Worm (Caenorhabditis elegans) whole organism, midembryonic: ENCODE data around the gene somi-1.

Source experiments
- T22C8.4 ChIP-seq: fragments of 200-800 bp; sonication (Bioruptor generic); IDR thresholded peaks from 2 replicates; pipeline ENCODE4 v1.3.6; 2022; ENCODE audit warnings: missing genetic modification characterization, missing compliant biosample characterization
- cog-1 ChIP-seq: sonication (generic microtip); optimal IDR thresholded peaks from 2 replicates; lab custom pipeline; 2016; ENCODE audit warnings: missing genetic modification characterization, missing compliant biosample characterization
- flt-1 ChIP-seq: fragments of 200-800 bp; sonication (Bioruptor generic); IDR thresholded peaks from 2 replicates; pipeline ENCODE4 v1.3.6; 2022; ENCODE audit warnings: missing genetic modification characterization, missing compliant biosample characterization
- klf-2 ChIP-seq: fragments of 200-800 bp; sonication (Bioruptor generic); conservative IDR thresholded peaks from 2 replicates; pipeline ENCODE4 v1.3.6; 2022; ENCODE audit warnings: missing genetic modification reagents, missing genetic modification characterization, missing compliant biosample characterization
- med-1 ChIP-seq: sonication (generic microtip); optimal IDR thresholded peaks from 2 replicates; lab custom pipeline; 2017; ENCODE audit warnings: missing genetic modification characterization, mild to moderate bottlenecking, missing compliant biosample characterization, antibody characterized with exemption, missing genetic modification reagents; ENCODE audit not compliant: insufficient read depth
- ref-1 ChIP-seq: fragments of 200-800 bp; sonication (Bioruptor generic); conservative IDR thresholded peaks from 2 replicates; pipeline ENCODE4 v1.3.6; 2022; ENCODE audit warnings: missing genetic modification reagents, missing genetic modification characterization, missing compliant biosample characterization
- tab-1 ChIP-seq: fragments of 200-800 bp; sonication (Bioruptor generic); IDR thresholded peaks from 2 replicates; pipeline ENCODE4 v1.3.6; 2022; ENCODE audit warnings: missing genetic modification characterization, missing compliant biosample characterization
- ztf-23 ChIP-seq: fragments of 200-800 bp; sonication (Bioruptor generic); IDR thresholded peaks from 2 replicates; pipeline ENCODE4 v1.3.6; 2022; ENCODE audit warnings: missing genetic modification reagents, missing genetic modification characterization, missing compliant biosample characterization
- ztf-29 ChIP-seq: fragments of 200-800 bp; sonication (Bioruptor generic); IDR thresholded peaks from 2 replicates; pipeline ENCODE4 v1.3.6; 2022; ENCODE audit warnings: missing genetic modification reagents, missing genetic modification characterization, missing compliant biosample characterization

Gene somi-1

DNA sequence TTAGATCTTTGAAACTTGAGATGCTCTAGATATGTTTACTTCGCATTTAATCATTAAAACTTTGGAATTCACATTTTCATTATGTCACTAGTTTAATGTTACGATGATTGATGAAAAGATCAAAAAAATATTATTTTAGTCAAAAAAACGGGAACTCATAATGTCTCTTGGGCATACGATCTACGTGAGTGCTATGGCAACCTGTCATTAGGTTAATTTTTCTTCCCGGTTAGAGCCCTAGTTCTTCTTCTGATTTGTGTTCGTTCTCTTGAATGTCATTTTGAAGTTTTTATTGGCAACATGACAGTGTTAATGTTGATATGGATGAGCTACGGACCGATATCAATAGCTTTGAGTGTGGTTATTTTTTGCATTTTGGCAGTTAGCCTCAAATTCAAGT lies 27.8 kb downstream of the somi-1 start, which contains the start of gene srg-46:
Gene srg-46 (plus strand): TSS at position 301 of the 400 bp plus-strand sequence.
- TF ChIP-seq ref-1 (GFP tag; lab: Robert Waterston, UW) (no peak), med-1 (GFP tag; lab: Kevin White, UChicago) (no peak), klf-2 (GFP tag; lab: Robert Waterston, UW) (no peak), ztf-23 (GFP tag; lab: Robert Waterston, UW) (no peak), cog-1 (no peak), T22C8.4 (GFP tag; lab: Robert Waterston, UW) (no peak), ztf-29 (GFP tag; lab: Robert Waterston, UW) (no peak), flt-1 (GFP tag; lab: Robert Waterston, UW) (no peak), tab-1 (GFP tag; lab: Robert Waterston, UW) (no peak)

DNA sequence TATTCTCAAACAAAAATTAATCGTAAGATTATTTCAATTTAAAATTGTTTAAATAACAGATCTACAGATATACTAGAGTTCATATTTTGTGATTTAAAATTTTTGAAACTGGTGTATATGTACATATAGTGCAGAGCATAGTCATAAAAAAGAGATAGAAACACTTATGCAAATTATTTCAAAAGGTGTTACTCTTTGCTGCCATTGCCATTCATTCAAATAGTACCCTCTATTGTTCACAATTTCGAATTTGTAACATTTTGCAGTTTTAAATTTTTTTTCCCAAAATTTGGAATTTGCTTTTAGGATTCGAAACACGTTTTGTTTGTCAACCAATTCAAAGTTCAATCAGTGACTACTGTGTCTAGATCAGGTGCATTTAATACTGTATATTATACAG lies 30.9 kb downstream of the somi-1 start, which contains the start of gene F32H5.4:
Gene F32H5.4 (plus strand): TSS at position 301 of the 400 bp plus-strand sequence.
- TF ChIP-seq klf-2 (GFP tag; lab: Robert Waterston, UW) (no peak), T22C8.4 (GFP tag; lab: Robert Waterston, UW) (no peak), ref-1 (GFP tag; lab: Robert Waterston, UW) (no peak), flt-1 (GFP tag; lab: Robert Waterston, UW) (no peak), ztf-23 (GFP tag; lab: Robert Waterston, UW) (no peak), med-1 (GFP tag; lab: Kevin White, UChicago) (no peak)

DNA sequence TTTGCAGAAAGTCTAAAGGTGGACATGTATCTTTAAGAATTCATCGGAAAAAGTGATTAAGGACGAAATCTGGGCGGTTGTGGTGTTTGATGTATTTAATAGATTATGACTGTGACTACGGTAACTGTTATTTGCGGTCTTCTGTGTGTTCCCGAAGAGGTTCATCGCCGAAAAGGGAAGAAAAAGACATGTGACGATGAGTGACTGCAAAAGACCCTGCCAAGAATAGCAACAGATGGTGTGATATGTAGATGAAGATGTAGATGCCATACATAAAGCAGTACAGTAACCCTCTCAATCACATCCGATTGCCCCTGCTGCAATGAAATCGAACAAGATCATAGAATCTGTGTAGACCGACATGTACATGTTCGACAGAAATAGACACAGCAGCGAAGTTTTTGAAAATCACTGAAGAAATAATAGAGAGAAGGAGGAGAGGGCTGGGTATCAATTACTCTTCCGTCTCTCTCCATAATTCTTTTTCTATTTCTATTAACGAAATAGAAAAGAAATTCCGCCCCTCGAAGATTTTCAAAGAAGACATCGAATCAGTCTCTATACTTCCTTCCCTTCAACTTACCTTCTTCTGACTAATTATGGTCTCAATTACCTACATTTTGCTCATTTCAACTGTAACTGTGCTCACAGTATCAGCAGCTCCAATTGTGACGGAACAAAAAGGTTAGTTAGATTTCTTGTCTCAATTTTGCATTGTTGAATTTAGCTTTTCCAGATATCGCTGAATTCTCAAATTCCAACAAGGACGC lies 32.2 kb downstream of the somi-1 start, which contains the start of gene F32H5.3:
Gene F32H5.3 (plus strand): TSS at position 513 of the 770 bp plus-strand sequence.
- TF ChIP-seq ref-1 (GFP tag; lab: Robert Waterston, UW): no peak
- no peak for TF ChIP-seq ztf-29 (GFP tag; lab: Robert Waterston, UW)
- no peak for TF ChIP-seq med-1 (GFP tag; lab: Kevin White, UChicago)
- no peak for TF ChIP-seq ztf-23 (GFP tag; lab: Robert Waterston, UW)
- no peak for TF ChIP-seq T22C8.4 (GFP tag; lab: Robert Waterston, UW)
- TF ChIP-seq tab-1 (GFP tag; lab: Robert Waterston, UW): no peak
- TF ChIP-seq cog-1: no peak
- TF ChIP-seq flt-1 (GFP tag; lab: Robert Waterston, UW): no peak
- TF ChIP-seq klf-2 (GFP tag; lab: Robert Waterston, UW): no peak

DNA sequence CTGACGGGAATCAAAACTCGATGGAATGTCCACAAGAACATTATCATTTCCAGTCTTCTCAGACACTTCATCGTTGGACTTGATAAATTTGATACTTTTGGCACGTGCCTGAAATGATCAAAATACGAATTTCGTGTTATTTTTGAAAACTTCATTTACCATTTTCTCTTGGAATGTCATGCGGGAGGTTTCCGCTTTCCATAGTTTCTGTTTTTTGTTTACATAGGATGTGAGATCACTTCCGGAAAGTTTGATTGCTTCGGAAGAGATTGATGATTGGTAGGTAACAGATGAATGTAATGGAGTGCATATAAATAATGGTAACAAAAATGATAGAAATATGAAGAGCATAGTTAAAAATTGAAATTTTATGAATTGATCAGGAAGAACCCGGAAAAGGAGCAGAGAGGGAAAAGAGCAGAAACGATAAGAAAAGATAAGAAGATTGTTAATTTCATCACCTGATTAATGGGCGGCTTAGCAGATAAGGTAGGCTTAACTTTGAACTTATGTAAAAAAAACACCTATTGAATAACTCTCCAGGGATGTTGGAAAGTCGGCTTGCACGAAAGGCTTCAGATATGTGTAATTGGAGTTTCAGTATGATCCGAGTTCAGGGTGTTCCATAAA lies 33.4 kb downstream of the somi-1 start, which contains the start of gene F32H5.1:
Gene F32H5.1 (minus strand): TSS at position 386 of the 630 bp plus-strand sequence.
- TF ChIP-seq flt-1 (GFP tag; lab: Robert Waterston, UW) (no peak), T22C8.4 (GFP tag; lab: Robert Waterston, UW) (no peak), cog-1 (no peak), ztf-29 (GFP tag; lab: Robert Waterston, UW) (no peak), ztf-23 (GFP tag; lab: Robert Waterston, UW) (no peak)

DNA sequence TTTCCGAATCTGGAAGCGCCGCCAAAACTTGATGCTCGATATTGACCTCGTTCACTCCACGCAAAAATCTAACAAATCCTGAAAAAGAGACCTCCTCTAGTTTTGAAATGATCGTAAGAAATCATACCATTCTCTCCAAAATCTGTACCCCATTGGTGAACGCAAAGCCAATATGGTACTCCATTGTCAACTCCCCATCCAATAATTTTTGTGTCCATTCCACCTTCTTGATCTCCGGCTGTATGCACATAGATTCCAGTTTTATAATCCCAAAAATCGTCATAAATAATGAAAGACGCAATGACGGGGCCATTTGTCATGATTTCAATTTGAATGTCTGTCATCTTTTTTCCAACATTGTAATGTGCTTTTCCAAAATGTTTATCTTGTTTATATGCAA lies 35.0 kb downstream of the somi-1 start:
- TF ChIP-seq ztf-23 (GFP tag; lab: Robert Waterston, UW) (no peak), T22C8.4 (GFP tag; lab: Robert Waterston, UW) (no peak), klf-2 (GFP tag; lab: Robert Waterston, UW) (no peak), cog-1 (no peak), ztf-29 (GFP tag; lab: Robert Waterston, UW) (no peak), flt-1 (GFP tag; lab: Robert Waterston, UW) (no peak), med-1 (GFP tag; lab: Kevin White, UChicago) (no peak), ref-1 (GFP tag; lab: Robert Waterston, UW) (no peak), tab-1 (GFP tag; lab: Robert Waterston, UW) (no peak)

DNA sequence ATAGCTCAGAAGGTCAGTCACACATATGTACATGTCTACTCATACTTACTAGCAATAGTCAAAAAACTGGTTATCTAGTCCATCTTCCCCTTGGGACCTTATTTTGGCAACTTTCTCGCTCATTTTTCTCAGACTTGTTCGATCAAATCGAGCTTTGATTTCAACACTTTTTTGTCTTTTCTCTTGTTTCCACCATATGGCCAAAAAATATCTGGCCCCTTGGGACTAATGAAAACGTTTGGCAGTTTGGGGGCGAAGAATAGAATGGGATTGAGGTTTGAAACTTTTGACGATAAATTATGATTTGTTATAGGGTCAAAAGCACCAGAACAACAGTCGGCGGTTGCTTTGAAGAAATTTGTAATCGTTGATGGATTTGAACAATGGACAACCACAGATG lies 38.8 kb downstream of the somi-1 start:
- TF ChIP-seq cog-1 (no peak), med-1 (GFP tag; lab: Kevin White, UChicago) (no peak), ref-1 (GFP tag; lab: Robert Waterston, UW) (no peak), ztf-23 (GFP tag; lab: Robert Waterston, UW) (no peak), T22C8.4 (GFP tag; lab: Robert Waterston, UW) (no peak), ztf-29 (GFP tag; lab: Robert Waterston, UW) (no peak), tab-1 (GFP tag; lab: Robert Waterston, UW) (no peak), flt-1 (GFP tag; lab: Robert Waterston, UW) (no peak), klf-2 (GFP tag; lab: Robert Waterston, UW) (no peak)

DNA sequence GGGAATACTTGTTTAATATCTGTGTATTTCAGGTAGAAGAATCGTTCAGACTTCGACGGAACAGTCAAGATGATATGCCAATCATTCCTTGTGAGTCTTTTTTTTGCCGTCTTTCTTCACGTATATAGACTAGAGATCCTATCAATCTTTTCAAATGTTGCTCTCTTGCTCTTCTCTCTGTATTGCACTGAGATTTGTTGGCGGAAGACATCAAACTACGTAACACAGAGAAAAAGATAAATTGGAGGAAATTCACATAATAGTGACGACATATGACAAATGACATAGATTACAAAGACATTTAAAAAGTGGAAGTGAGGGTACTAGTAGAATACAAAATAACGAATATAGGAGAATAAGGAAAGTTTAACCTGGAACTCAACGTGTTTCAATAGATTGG lies 39.4 kb downstream of the somi-1 start:
- TF ChIP-seq klf-2 (GFP tag; lab: Robert Waterston, UW) (no peak), flt-1 (GFP tag; lab: Robert Waterston, UW) (no peak), cog-1 (no peak), ref-1 (GFP tag; lab: Robert Waterston, UW) (no peak), tab-1 (GFP tag; lab: Robert Waterston, UW) (no peak), ztf-23 (GFP tag; lab: Robert Waterston, UW) (no peak), ztf-29 (GFP tag; lab: Robert Waterston, UW) (no peak), med-1 (GFP tag; lab: Kevin White, UChicago) (no peak), T22C8.4 (GFP tag; lab: Robert Waterston, UW) (no peak)

DNA sequence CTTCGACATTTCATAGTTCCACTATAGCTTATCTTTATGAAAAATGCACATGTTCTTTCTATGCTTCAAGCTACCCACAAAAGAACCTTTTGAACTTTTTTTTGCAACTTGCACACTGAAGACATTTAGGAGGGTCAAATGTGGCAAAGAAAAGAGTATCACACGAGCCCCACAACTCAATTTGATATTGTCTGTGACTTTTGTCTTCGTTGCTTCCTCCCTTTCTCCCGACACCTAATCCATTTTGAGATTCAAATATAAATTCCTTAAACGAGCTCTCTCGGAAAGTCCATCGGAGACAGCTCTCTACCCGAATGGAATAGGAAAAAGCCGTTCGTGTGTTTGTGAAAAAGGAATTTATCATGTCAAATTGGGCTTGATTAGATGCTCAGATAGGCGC lies 40.9 kb downstream of the somi-1 start:
- TF ChIP-seq cog-1 (no peak), flt-1 (GFP tag; lab: Robert Waterston, UW) (no peak), ztf-29 (GFP tag; lab: Robert Waterston, UW) (no peak), ztf-23 (GFP tag; lab: Robert Waterston, UW) (no peak), T22C8.4 (GFP tag; lab: Robert Waterston, UW) (no peak), tab-1 (GFP tag; lab: Robert Waterston, UW) (no peak), med-1 (GFP tag; lab: Kevin White, UChicago) (no peak), klf-2 (GFP tag; lab: Robert Waterston, UW) (no peak), ref-1 (GFP tag; lab: Robert Waterston, UW) (no peak)
